Fruit fly (Drosophila melanogaster) Kc167 (cell line): ENCODE data around the gene CG5787.

Source experiments
- Myc ChIP-seq: fragments of >200 bp; optimal IDR thresholded peaks from 2 replicates; lab custom pipeline; 2017; ENCODE audit warnings: missing external identifiers
- Sin3A ChIP-seq: fragments of >200 bp; optimal IDR thresholded peaks from 2 replicates; lab custom pipeline; 2018; ENCODE audit warnings: missing external identifiers
- h ChIP-seq: fragments of >200 bp; optimal IDR thresholded peaks from 3 replicates; lab custom pipeline; 2018; ENCODE audit warnings: missing external identifiers
- insv ChIP-seq: fragments of >200 bp; optimal IDR thresholded peaks from 3 replicates; lab custom pipeline; 2018; ENCODE audit warnings: missing external identifiers
- psq ChIP-seq: fragments of >200 bp; optimal IDR thresholded peaks from 2 replicates; lab custom pipeline; 2017; ENCODE audit warnings: missing external identifiers
- ttk ChIP-seq: sonication (Bioruptor generic); optimal IDR thresholded peaks from 2 replicates; lab custom pipeline; 2017; ENCODE audit warnings: missing external identifiers

The CG5787 gene

DNA sequence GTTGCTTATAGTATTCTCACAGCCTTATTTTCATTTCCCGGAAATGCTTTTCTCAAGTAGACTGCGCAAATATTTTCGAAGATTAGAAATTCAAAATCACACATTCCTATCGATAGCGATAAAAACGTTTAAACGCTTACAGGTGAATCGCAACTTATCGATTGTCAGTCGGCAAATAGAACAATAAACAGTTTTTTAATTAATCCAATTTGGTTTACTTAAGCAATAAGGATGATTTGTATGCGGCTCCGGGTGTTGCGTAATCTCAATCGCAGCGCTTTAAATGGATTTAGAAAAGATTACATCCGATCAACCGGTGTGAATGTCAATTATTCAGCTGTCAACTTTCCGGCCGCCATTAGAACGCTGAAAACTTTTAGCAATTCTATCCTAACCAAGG lies 5.2 kb downstream of the CG5787 start, which contains the start of the genes CG6180 and CG15484:
CG6180 (plus strand) TSS at position 122 of the 400 bp plus-strand sequence.
CG15484 (minus strand) TSS at position 172 of the 400 bp plus-strand sequence.
- TF ChIP-seq Myc (lab: Kevin White, UChicago) (no peak), insv (lab: Kevin White, UChicago) (no peak), psq (no peak), h (lab: Kevin White, UChicago) (no peak), ttk (no peak), Sin3A (lab: Kevin White, UChicago) (no peak)

DNA sequence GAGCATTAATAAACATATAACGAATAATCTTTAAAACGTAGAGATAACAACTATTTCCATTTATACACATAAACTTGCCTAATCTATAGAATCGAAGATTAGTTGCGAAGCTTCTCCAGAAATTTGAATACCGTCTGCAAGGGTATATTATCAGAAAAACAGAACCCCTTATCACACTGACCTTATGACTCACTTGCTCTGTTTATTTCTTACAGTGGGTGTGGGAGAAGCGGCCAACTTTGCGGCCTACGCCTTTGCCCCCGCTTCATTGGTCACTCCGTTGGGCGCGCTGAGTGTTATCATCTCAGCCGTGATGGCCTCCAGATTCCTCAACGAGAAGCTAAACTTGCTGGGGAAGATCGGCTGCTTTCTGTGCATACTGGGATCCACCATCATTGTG lies 7.4 kb downstream of the CG5787 start:
- no peak for TF ChIP-seq Sin3A (lab: Kevin White, UChicago)
- TF ChIP-seq ttk, result no peak
- no peak for TF ChIP-seq psq
- no peak for TF ChIP-seq insv (lab: Kevin White, UChicago)
- TF ChIP-seq Myc (lab: Kevin White, UChicago), result no peak
- no peak for TF ChIP-seq h (lab: Kevin White, UChicago)

DNA sequence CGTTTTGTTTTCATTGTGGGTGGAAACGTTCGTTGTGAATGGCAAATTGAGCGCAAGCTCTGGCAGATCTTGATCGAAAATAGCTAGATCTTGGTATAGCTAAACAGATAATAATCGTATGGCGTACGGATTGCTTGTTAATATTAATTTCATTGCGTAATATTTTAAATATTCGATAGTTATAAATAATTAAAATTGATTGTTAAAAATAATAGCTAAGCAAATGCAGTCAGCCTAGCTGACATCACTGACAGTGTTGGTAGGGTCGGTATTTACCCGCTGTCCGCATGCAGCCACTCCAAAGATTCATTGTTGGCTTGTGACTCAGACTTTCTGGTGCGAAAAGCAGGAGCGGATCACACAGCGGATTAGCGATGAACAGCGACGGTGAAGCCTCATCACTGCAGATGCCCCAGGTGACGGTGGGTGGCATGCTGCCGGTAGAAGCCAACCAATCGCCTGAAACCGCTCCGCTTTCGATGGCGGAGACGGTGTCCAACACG lies 8.3 kb downstream of the CG5787 start, which contains the start of the genes CG5776 and spict:
CG5776 (minus strand) TSS at position 34 of the 503 bp plus-strand sequence.
spict (plus strand) TSS at position 308 of the 503 bp plus-strand sequence.
- no peak for TF ChIP-seq ttk

DNA sequence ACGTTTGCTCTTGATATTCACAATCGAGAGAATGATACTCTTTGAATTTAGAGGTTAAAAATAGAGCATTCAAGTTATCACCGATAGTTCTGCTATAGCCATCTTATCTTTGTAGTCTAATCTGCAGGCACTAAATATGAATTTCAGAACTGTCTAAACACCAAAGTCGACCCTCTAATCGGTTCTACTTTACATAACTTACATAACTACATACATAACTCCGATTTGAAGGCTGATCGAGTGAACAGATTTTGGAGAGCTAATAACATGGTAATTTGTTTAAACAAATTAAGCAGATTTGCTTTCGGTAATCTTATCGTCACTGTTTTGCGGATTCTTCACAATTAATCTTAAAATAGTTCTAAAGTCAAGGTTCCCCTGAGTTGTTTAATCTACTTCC lies 11.3 kb downstream of the CG5787 start:
- no peak for TF ChIP-seq h (lab: Kevin White, UChicago)
- no peak for TF ChIP-seq psq
- TF ChIP-seq Myc (lab: Kevin White, UChicago), result no peak
- no peak for TF ChIP-seq ttk
- no peak for TF ChIP-seq insv (lab: Kevin White, UChicago)
- no peak for TF ChIP-seq Sin3A (lab: Kevin White, UChicago)

DNA sequence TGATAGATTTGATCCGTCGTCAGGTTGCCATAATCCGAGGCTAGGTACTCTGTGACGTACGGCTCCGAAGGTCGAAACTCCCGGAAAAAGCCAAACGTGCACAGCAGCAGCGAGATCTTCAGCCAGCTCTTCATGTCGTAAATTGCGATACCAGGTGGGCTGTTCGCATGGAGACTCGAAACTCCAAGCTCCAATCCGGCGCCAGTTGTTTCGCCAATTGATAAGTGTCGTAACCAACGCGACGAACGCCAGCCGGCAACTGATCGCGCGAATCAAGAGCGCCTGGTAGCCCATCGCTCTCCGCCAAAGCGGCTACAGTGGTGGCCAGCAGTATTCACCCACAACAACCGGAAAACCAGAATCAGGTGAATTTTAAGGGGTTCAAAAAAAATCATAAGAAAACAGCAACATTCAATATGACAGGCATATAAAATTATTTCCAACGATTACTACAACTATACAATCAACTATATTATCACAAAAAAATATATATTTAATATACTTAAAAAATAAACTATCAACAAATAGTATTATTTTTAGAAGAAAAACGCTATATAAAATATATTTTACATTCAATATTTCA lies 12.3 kb downstream of the CG5787 start, which contains the start of gene CG17036:
CG17036 (minus strand) TSS at position 366 of the 583 bp plus-strand sequence.
- TF ChIP-seq ttk (no peak), insv (lab: Kevin White, UChicago) (no peak), psq (no peak), Myc (lab: Kevin White, UChicago) (no peak), Sin3A (lab: Kevin White, UChicago) (no peak), h (lab: Kevin White, UChicago) (no peak)

DNA sequence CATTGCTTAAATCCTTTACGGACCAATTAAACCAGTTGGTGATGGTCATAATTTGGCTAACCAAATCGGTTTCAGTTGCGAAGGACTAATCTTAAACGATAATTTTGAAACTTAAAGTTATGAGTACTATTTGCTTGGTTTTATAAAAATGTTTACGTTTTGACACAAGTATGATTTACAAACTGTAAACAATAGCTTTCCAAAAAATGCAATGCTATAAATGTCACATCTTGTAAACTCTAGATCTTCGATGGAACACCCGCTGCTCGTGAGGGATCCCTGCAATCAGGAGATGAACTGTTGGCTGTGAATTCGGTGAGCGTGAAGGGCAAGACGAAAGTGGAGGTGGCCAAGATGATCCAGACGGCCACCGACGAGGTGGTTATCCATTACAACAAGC lies 15.5 kb downstream of the CG5787 start, which contains the start of gene CG5781:
CG5781 (minus strand) TSS at position 101 of the 400 bp plus-strand sequence.
- TF ChIP-seq h (lab: Kevin White, UChicago) (no peak), ttk (no peak), Myc (lab: Kevin White, UChicago) (no peak), psq (no peak), insv (lab: Kevin White, UChicago) (no peak), Sin3A (lab: Kevin White, UChicago) (no peak)

DNA sequence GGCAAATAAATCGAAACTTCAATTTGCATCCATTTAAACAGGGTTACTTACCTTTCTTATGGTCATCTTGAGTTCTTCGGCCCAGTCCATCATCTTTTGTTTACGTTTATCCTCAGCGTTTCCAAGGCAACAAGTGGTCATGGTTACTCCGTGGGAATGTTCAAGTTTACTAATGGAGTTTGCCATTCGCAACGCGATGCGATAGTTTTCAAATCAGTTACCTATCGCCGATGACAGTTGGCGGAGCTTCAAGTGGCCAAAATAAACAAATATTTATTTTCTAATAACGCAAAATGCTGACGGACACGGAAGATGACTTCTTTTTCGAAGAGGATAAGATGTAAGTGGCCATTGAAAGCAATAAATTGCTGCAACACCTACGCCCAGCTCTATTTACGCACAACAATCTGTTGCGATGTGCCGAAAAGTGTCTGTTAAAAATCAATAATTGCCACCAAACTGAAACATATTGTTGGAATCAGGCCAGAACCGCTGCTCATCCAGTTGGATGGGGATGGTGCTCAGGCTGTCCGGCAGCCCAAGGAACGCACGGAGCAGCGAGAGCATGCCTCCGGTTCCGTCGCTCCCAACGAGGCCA lies 17.8 kb downstream of the CG5787 start, which contains the start of the genes IFT43 and PICK1:
IFT43 (minus strand) TSS at position 166 of the 598 bp plus-strand sequence.
PICK1 (plus strand) TSS at position 211 of the 598 bp plus-strand sequence.
- no peak for TF ChIP-seq h (lab: Kevin White, UChicago)
- TF ChIP-seq Myc (lab: Kevin White, UChicago), result no peak
- no peak for TF ChIP-seq insv (lab: Kevin White, UChicago)
- no peak for TF ChIP-seq psq
- TF ChIP-seq Sin3A (lab: Kevin White, UChicago), result no peak
- TF ChIP-seq ttk, result no peak

DNA sequence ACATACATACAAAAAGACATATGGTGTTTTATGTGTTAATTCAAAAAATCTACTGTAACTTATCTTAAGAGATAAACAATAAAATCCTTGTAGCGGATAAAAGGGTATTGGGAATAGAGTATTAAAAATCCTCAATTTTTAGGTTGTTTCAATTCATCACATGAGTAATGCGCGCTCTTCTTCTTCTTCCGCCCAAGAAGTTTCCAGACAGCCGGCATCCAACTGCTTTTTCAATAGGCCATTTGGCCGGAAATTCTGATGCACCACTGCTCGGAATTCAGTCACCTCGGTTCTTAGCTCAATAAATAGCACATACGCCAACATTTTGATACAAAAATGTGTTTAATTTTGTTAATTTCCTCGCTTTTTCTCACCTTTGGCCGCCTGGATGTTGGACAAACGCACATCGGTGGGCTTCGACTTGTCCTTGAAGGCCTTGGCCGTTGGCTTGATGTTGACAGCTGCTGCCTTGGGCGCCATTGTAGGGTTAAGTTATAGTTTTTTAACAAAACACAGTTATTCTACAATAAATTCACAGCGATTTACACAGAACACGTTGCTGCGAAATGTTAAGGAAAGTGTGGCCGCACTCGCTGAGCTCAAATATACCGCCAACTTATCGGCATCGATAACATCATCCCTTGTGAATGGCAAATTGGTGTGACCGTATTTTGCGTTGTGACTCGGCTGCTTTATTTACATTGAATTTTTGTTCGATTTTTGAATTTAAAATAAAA lies 20.2 kb downstream of the CG5787 start, which contains the start of the genes CCT4 and CG6153:
CCT4 (minus strand) TSS at position 592 of the 737 bp plus-strand sequence.
CG6153 (plus strand) TSS at position 651 of the 737 bp plus-strand sequence.
- TF ChIP-seq h (lab: Kevin White, UChicago) (no peak), psq (no peak), Sin3A (lab: Kevin White, UChicago) (no peak), ttk (no peak), Myc (lab: Kevin White, UChicago) (no peak), insv (lab: Kevin White, UChicago) (no peak)

DNA sequence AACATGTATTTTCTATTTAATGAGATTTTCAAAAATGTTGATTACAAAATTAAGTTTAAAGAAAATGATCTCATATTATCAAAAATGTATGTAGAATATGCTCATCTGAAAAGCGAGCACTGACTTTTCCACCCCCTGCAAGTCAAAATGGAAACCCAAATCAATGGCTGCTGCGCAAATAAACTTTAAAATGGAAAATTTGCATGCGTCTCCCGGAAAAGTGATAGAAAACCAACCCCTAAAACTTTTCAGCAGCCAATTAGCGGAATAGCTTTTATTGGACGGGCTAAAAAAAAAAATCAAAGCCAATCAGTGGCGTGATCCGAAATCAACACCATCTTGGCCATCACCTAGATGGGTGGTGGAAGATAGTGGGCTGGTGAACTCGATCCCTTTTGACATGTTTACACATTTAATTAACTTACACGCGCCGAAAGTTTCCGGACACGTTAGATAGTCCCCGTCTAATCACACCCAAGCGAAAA lies 23.4 kb downstream of the CG5787 start:
- TF ChIP-seq ttk, result no peak
- no peak for TF ChIP-seq Sin3A (lab: Kevin White, UChicago)
- TF ChIP-seq insv (lab: Kevin White, UChicago), result no peak
- TF ChIP-seq h (lab: Kevin White, UChicago), result no peak
- TF ChIP-seq Myc (lab: Kevin White, UChicago), result no peak
- no peak for TF ChIP-seq psq

DNA sequence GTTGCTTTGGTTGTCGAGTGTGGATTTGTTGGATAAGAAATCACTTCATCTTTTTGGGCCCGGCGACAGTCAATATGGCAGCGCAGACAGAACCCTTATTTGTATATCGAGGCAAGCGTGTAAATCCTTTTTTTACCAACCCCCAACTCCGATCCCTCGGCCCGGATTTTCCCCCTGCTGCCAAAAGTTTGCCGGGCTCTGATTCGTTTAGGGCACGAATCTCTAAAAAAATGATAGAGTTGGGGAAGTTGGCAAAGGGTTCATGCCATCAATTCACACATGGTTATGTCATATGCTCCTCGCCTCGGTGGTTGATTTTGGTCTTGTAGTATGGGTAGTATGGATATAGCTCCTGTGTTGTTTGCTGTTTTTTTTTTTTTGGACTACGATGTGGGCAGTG lies 25.9 kb downstream of the CG5787 start:
- no peak for TF ChIP-seq ttk
- TF ChIP-seq h (lab: Kevin White, UChicago), result no peak
- TF ChIP-seq psq, result no peak
- no peak for TF ChIP-seq insv (lab: Kevin White, UChicago)
- no peak for TF ChIP-seq Sin3A (lab: Kevin White, UChicago)
- TF ChIP-seq Myc (lab: Kevin White, UChicago), result no peak

DNA sequence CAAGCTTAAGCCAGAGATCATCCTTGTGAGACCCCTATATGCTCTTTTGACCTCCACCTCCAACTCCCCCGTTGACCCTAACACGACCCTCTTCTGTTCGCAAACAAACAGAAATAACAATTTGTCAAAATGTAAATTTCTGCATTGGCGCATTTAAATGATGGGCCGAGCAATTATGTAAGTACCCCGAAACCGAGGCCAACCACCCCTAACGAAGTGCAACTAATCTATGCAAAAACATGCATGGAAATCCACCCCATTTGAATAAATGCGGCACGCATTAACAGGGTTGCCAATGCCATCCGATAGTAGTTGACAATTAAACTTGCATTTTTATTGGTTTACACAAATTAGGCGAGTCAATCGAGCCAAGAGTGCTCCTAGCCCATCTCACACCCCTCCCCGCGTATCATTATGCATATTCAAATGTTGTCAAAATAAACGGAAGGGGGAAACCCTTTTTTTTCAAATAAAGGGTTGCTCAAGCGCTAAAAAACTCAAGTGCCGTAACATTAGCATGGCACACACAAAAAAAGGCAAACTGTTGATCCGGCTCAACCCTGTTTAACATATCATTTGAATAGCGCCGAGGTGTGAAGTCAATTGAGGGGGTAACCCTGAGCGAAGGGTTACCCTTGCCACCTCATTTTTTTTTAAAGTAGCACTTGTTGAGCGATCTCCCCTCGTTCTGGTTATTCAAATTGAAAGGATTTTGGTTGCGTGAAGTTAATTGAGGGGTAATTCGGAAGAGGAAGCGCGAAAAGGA lies 31.0 kb downstream of the CG5787 start:
- TF ChIP-seq Myc (lab: Kevin White, UChicago), result no peak
- TF ChIP-seq Sin3A (lab: Kevin White, UChicago), result no peak
- TF ChIP-seq psq, result no peak
- TF ChIP-seq h (lab: Kevin White, UChicago), result no peak
- TF ChIP-seq ttk, result no peak
- no peak for TF ChIP-seq insv (lab: Kevin White, UChicago)
